Worm (Caenorhabditis elegans) whole organism, late embryonic: ENCODE measurements around the gene idi-1.

Source experiments
- K02D7.2 ChIP-seq: sonication (generic microtip); optimal IDR thresholded peaks from 2 replicates; lab custom pipeline; 2017; ENCODE audit warnings: mild to moderate bottlenecking, missing genetic modification characterization, missing compliant biosample characterization
- T23F11.4 ChIP-seq: fragments of 200-800 bp; sonication (Bioruptor generic); optimal IDR thresholded peaks from 2 replicates; lab custom pipeline; 2018; ENCODE audit warnings: mild to moderate bottlenecking, missing genetic modification characterization, missing compliant biosample characterization
- ama-1 ChIP-seq: fragments of 150-350 bp; optimal IDR thresholded peaks from 2 replicates; lab custom pipeline; 2014
- dve-1 ChIP-seq: sonication (generic microtip); optimal IDR thresholded peaks from 2 replicates; lab custom pipeline; 2017; ENCODE audit warnings: antibody characterized with exemption, mild to moderate bottlenecking, missing genetic modification characterization, missing compliant biosample characterization
- gmeb-2 ChIP-seq: sonication (generic microtip); optimal IDR thresholded peaks from 2 replicates; lab custom pipeline; 2016; ENCODE audit warnings: missing genetic modification characterization, inconsistent platforms, missing compliant biosample characterization
- madf-2 ChIP-seq: sonication (generic microtip); optimal IDR thresholded peaks from 2 replicates; lab custom pipeline; 2017; ENCODE audit warnings: missing genetic modification characterization, missing compliant biosample characterization
- mec-3 ChIP-seq: sonication (generic microtip); optimal IDR thresholded peaks from 2 replicates; lab custom pipeline; 2016; ENCODE audit warnings: borderline replicate concordance, missing genetic modification characterization, missing compliant biosample characterization
- pqm-1 ChIP-seq: sonication (generic microtip); optimal IDR thresholded peaks from 2 replicates; lab custom pipeline; 2016; ENCODE audit warnings: missing genetic modification characterization, missing compliant biosample characterization
- ttx-3 ChIP-seq: sonication (generic microtip); optimal IDR thresholded peaks from 2 replicates; lab custom pipeline; 2016; ENCODE audit warnings: missing genetic modification reagents, missing genetic modification characterization, missing compliant biosample characterization
- unc-3 ChIP-seq, 2 experiments: fragments of 200-800 bp in 1 of 2; sonication (Bioruptor generic) in 1 of 2; sonication (generic microtip) in 1 of 2; conservative IDR thresholded peaks in 1 of 2; optimal IDR thresholded peaks in 1 of 2; 2 replicates each; pipeline versions ENCODE4 v1.3.6 to Lab custom; 2016 to 2022; ENCODE audit warnings: missing compliant biosample characterization in 2 of 2, missing genetic modification characterization in 2 of 2, missing genetic modification reagents in 1 of 2

ce11 chrIII:8051838-8052237, 39.7 kb upstream of the idi-1 start:
- TF ChIP-seq pqm-1 (no peak), K02D7.2 (tag; lab: Kevin White, UChicago) (no peak), dve-1 (tag; lab: Kevin White, UChicago) (no peak), mec-3 (tag; lab: Kevin White, UChicago) (no peak), ama-1 (lab: Kevin White, UChicago) (no peak), unc-3 (GFP tag; conservative IDR thresholded peaks at IDR 0.05; lab: Robert Waterston, UW) (no peak), unc-3 (tag; optimal IDR thresholded peaks at IDR 0.05; lab: Kevin White, UChicago) (no peak), madf-2 (tag; lab: Kevin White, UChicago) (no peak), ttx-3 (tag; lab: Kevin White, UChicago) (no peak), gmeb-2 (tag; lab: Kevin White, UChicago) (no peak), T23F11.4 (GFP tag; lab: Kevin White, UChicago) (no peak)
